Worm (Caenorhabditis elegans) whole organism, L3 larva: ENCODE data around the gene C03B1.6.

Experiments
- R02D3.7 ChIP-seq: fragments of 150-350 bp; optimal IDR thresholded peaks from 2 replicates; lab custom pipeline; 2014; ENCODE audit warnings: missing biosample characterization, missing genetic modification characterization
- ZK546.5 ChIP-seq: sonication (generic microtip); optimal IDR thresholded peaks from 2 replicates; lab custom pipeline; 2017; ENCODE audit warnings: missing biosample characterization, missing genetic modification characterization
- aly-2 ChIP-seq: fragments of 150-350 bp; optimal IDR thresholded peaks from 2 replicates; lab custom pipeline; 2014; ENCODE audit warnings: missing biosample characterization, missing genetic modification characterization
- ama-1 ChIP-seq: fragments of 150-350 bp; optimal IDR thresholded peaks from 2 replicates; lab custom pipeline; 2018
- ceh-16 ChIP-seq: sonication (generic microtip); optimal IDR thresholded peaks from 2 replicates; lab custom pipeline; 2017; ENCODE audit warnings: missing biosample characterization, missing genetic modification characterization
- ceh-28 ChIP-seq: fragments of 150-350 bp; optimal IDR thresholded peaks from 2 replicates; lab custom pipeline; 2014; ENCODE audit warnings: missing biosample characterization, missing genetic modification reagents, missing genetic modification characterization
- ceh-9 ChIP-seq: sonication (generic microtip); optimal IDR thresholded peaks from 2 replicates; lab custom pipeline; 2018; ENCODE audit warnings: missing biosample characterization, missing genetic modification characterization
- daf-12 ChIP-seq: fragments of 150-350 bp; optimal IDR thresholded peaks from 2 replicates; lab custom pipeline; 2014; ENCODE audit warnings: missing biosample characterization, missing genetic modification reagents, missing genetic modification characterization
- egl-27 ChIP-seq: sonication (generic microtip); optimal IDR thresholded peaks from 4 replicates; lab custom pipeline; 2017; ENCODE audit warnings: missing biosample characterization, missing genetic modification reagents, missing genetic modification characterization
- egl-5 ChIP-seq: fragments of 150-350 bp; optimal IDR thresholded peaks from 2 replicates; lab custom pipeline; 2017; ENCODE audit warnings: missing biosample characterization, missing genetic modification reagents, missing genetic modification characterization, inconsistent platforms
- elt-1 ChIP-seq: fragments of 150-350 bp; optimal IDR thresholded peaks from 2 replicates; lab custom pipeline; 2014; ENCODE audit warnings: missing biosample characterization, missing genetic modification characterization
- elt-3 ChIP-seq, 3 experiments: fragments of 150-350 bp in 1 of 3; sonication (generic microtip) in 2 of 3; optimal IDR thresholded peaks; 2 replicates in 2 of 3; 4 replicates in 1 of 3; lab custom pipeline; 2014 to 2017; ENCODE audit warnings: missing biosample characterization in 3 of 3, missing genetic modification characterization in 3 of 3
- eor-1 ChIP-seq, 2 experiments: fragments of 150-350 bp; optimal IDR thresholded peaks; 2 replicates each; lab custom pipeline; 2014 to 2018; ENCODE audit warnings: missing biosample characterization in 2 of 2, missing genetic modification characterization in 2 of 2
- fkh-10 ChIP-seq: sonication (generic microtip); optimal IDR thresholded peaks from 2 replicates; lab custom pipeline; 2017; ENCODE audit warnings: missing biosample characterization, missing genetic modification reagents, missing genetic modification characterization
- fkh-2 ChIP-seq: fragments of 150-350 bp; optimal IDR thresholded peaks from 2 replicates; lab custom pipeline; 2014; ENCODE audit warnings: missing biosample characterization, missing genetic modification reagents, missing genetic modification characterization
- hmg-11 ChIP-seq: sonication (generic microtip); optimal IDR thresholded peaks from 2 replicates; lab custom pipeline; 2016; ENCODE audit warnings: missing genetic modification characterization, missing compliant biosample characterization
- lin-15B ChIP-seq: fragments of 150-350 bp; optimal IDR thresholded peaks from 2 replicates; lab custom pipeline; 2014; ENCODE audit warnings: missing biosample characterization, missing genetic modification characterization
- lin-39 ChIP-seq: fragments of 150-350 bp; optimal IDR thresholded peaks from 2 replicates; lab custom pipeline; 2018; ENCODE audit warnings: missing biosample characterization, missing genetic modification reagents, missing genetic modification characterization
- lsy-12 ChIP-seq: sonication (generic microtip); optimal IDR thresholded peaks from 2 replicates; lab custom pipeline; 2016; ENCODE audit warnings: mild to moderate bottlenecking, missing genetic modification characterization, missing compliant biosample characterization
- mml-1 ChIP-seq: fragments of 150-350 bp; sonication (generic microtip); optimal IDR thresholded peaks from 3 replicates; lab custom pipeline; 2014; ENCODE audit warnings: missing biosample characterization, missing genetic modification characterization
- nfya-1 ChIP-seq: sonication (generic microtip); optimal IDR thresholded peaks from 2 replicates; lab custom pipeline; 2017; ENCODE audit warnings: missing genetic modification characterization, mild to moderate bottlenecking, missing compliant biosample characterization, antibody characterized with exemption, moderate library complexity; ENCODE audit not compliant: insufficient read depth
- nhr-12 ChIP-seq: fragments of 150-350 bp; optimal IDR thresholded peaks from 2 replicates; lab custom pipeline; 2014; ENCODE audit warnings: missing biosample characterization, missing genetic modification characterization
- nhr-23 ChIP-seq: fragments of 150-350 bp; optimal IDR thresholded peaks from 2 replicates; lab custom pipeline; 2014; ENCODE audit warnings: missing biosample characterization, missing genetic modification reagents, missing genetic modification characterization
- nhr-237 ChIP-seq: fragments of 150-350 bp; optimal IDR thresholded peaks from 2 replicates; lab custom pipeline; 2014; ENCODE audit warnings: missing biosample characterization, missing genetic modification characterization
- nhr-28 ChIP-seq: fragments of 150-350 bp; optimal IDR thresholded peaks from 2 replicates; lab custom pipeline; 2014; ENCODE audit warnings: missing biosample characterization, missing genetic modification characterization
- nhr-43 ChIP-seq: sonication (generic microtip); optimal IDR thresholded peaks from 2 replicates; lab custom pipeline; 2016; ENCODE audit warnings: mild to moderate bottlenecking, missing genetic modification characterization, missing compliant biosample characterization; ENCODE audit not compliant: poor library complexity, severe bottlenecking
- nhr-67 ChIP-seq: fragments of 150-350 bp; optimal IDR thresholded peaks from 2 replicates; lab custom pipeline; 2014; ENCODE audit warnings: missing biosample characterization, missing genetic modification characterization
- skn-1 ChIP-seq: fragments of 150-350 bp; optimal IDR thresholded peaks from 2 replicates; lab custom pipeline; 2014; ENCODE audit warnings: missing biosample characterization, missing genetic modification characterization
- snpc-4 ChIP-seq: fragments of 150-350 bp; optimal IDR thresholded peaks from 2 replicates; lab custom pipeline; 2014; ENCODE audit warnings: missing biosample characterization, missing genetic modification characterization
- tbx-2 ChIP-seq: sonication (generic microtip); optimal IDR thresholded peaks from 2 replicates; lab custom pipeline; 2016; ENCODE audit warnings: mild to moderate bottlenecking, missing genetic modification characterization, missing compliant biosample characterization
- unc-39 ChIP-seq: sonication (generic microtip); optimal IDR thresholded peaks from 4 replicates; lab custom pipeline; 2017; ENCODE audit warnings: missing biosample characterization, missing genetic modification characterization
- unc-62 ChIP-seq: fragments of 150-350 bp; sonication (generic microtip); optimal IDR thresholded peaks from 4 replicates; lab custom pipeline; 2014; ENCODE audit warnings: missing biosample characterization, missing genetic modification reagents, missing genetic modification characterization
- ztf-11 ChIP-seq: fragments of 150-350 bp; optimal IDR thresholded peaks from 2 replicates; lab custom pipeline; 2014; ENCODE audit warnings: missing biosample characterization, missing genetic modification characterization
- ztf-4 ChIP-seq: fragments of 150-350 bp; optimal IDR thresholded peaks from 2 replicates; lab custom pipeline; 2014; ENCODE audit warnings: missing biosample characterization, missing genetic modification characterization

The C03B1.6 gene

DNA sequence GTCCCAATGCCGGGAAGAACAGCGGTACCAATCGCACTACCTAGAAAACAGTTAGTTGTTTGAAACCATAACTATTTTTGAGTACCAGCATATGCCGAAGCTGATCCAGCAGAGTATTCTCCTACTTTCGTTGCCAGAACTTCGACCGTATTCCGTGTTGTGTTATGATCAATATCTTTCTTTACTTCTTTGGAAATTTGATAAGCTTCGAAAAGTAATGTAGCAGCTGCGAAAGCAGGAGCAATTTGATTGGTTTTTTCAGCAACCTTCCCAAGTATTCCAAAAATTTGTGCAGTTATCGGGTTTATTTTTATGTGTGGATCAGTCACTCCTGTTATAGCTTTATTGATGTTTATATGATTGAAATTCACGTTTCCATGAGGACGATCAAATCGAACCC is 10.0 kb downstream of the C03B1.6 start:
- no peak for TF ChIP-seq ceh-9 (tag; lab: Kevin White, UChicago)
- TF ChIP-seq mml-1: no peak
- TF ChIP-seq snpc-4 (tag; lab: Kevin White, UChicago): no peak
- no peak for TF ChIP-seq eor-1 (tag; optimal IDR thresholded peaks at IDR 0.05; lab: Kevin White, UChicago)
- no peak for TF ChIP-seq lin-39 (tag; lab: Kevin White, UChicago)
- TF ChIP-seq nhr-237 (tag; lab: Kevin White, UChicago): no peak
- TF ChIP-seq, all 47 proteins: peak for 0

DNA sequence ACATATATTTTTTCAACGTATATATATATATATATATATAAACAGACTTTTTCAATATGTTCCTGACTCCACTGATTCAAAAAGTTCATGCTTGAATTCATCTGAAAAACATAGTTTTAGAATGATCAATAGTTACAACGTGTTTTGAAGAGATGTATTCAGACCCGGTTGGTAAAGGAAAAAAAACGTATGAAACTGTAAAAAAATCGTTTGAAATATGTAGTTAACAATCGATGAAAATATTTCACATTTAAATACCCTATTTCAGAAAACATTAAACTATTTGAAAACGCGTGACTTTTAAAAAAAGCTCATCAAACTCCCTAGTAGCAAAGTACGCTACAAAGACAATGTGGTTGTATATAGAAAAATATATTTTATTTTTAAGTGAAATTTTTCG is 10.5 kb downstream of the C03B1.6 start, which contains the start of gene C03B1.14:
C03B1.14 (minus strand) TSS at position 101 of the 400 bp plus-strand sequence.
- TF ChIP-seq egl-5 (tag; lab: Kevin White, UChicago) (no peak), ceh-9 (tag; lab: Kevin White, UChicago) (no peak), tbx-2 (tag; lab: Kevin White, UChicago) (no peak), ama-1 (no peak), egl-27 (tag; lab: Kevin White, UChicago) (no peak), lsy-12 (tag; lab: Kevin White, UChicago) (no peak), ZK546.5 (tag; lab: Kevin White, UChicago) (no peak), nhr-237 (tag; lab: Kevin White, UChicago) (no peak), nhr-12 (tag; lab: Kevin White, UChicago) (no peak)

DNA sequence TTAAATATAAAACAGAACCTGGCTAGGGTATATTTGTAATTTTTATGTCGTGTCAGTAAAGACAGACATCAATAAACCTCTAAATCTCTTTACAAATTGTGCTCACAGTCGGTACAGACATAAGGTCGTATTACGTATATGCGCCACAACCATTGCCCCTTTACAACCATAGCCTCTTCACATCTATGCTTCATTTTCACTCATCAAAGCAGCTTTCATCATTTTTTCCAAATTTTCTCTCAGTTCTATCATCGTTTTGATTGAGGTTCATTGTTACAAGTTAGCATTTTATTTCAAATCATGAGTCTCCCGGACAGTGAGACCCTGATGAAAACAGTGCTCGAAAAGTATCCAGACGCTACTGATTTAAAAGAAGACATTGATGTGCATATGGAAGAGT is 14.1 kb downstream of the C03B1.6 start, which contains the start of gene C03B1.4:
C03B1.4 (plus strand) TSS at position 301 of the 400 bp plus-strand sequence.
- TF ChIP-seq nhr-67 (tag; lab: Kevin White, UChicago): no peak
- no peak for TF ChIP-seq lin-15B
- no peak for TF ChIP-seq hmg-11
- no peak for TF ChIP-seq fkh-2
- TF ChIP-seq nhr-23: no peak
- no peak for TF ChIP-seq R02D3.7 (tag; lab: Kevin White, UChicago)
- no peak for TF ChIP-seq skn-1 (tag; lab: Kevin White, UChicago)
- TF ChIP-seq elt-1 (tag; lab: Kevin White, UChicago): no peak
- no peak for TF ChIP-seq tbx-2 (tag; lab: Kevin White, UChicago)
- TF ChIP-seq, all 47 proteins: peak for 0

DNA sequence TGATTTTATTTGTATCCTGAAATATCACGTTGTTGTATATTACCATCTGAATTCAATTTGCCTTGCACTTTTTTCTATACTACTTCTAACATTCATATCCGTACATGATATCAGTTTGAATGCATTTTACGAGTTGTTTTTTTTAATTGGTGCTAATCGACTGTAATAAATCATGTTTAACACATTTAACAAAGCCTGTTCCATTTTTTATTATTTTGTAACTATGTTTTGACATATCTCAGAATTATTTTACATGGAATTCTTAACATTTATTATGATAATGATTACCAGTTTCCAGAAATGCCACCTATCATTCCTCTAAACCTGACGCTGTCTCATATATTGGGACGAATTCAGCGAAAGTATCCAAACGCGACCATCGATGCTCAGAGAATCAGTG is 15.6 kb downstream of the C03B1.6 start, which contains the start of gene C03B1.3:
C03B1.3 (plus strand) TSS at position 301 of the 400 bp plus-strand sequence.
- no peak for TF ChIP-seq hmg-11
- no peak for TF ChIP-seq unc-39 (tag; lab: Kevin White, UChicago)
- no peak for TF ChIP-seq ceh-16
- TF ChIP-seq nhr-28 (tag; lab: Kevin White, UChicago): no peak
- TF ChIP-seq ama-1: no peak
- TF ChIP-seq ceh-28 (tag; lab: Kevin White, UChicago): no peak
- no peak for TF ChIP-seq mml-1

DNA sequence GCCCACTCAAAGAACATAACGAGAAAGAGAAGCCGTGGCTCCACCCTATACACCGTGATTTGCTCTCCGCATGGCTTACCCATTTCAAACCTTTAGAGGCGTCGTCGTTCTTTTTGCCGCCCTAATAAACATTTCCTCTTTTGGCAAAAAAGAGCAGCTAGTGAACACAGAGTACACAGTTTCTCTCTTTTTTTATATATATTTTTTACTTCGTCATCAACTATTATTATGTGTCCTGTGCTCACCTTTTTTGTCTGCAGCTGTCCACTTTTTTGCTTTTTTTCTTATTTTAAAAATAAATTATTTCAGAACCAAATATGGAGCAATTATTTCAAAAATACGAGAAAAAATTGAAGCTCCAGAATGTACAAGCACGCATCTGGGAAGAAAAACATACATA is 19.6 kb downstream of the C03B1.6 start, which contains the start of gene C03B1.2:
C03B1.2 (plus strand) TSS at position 301 of the 400 bp plus-strand sequence.
- TF ChIP-seq fkh-10 (GFP tag; lab: Kevin White, UChicago) (no peak), nhr-67 (tag; lab: Kevin White, UChicago) (no peak), nhr-28 (tag; lab: Kevin White, UChicago) (no peak), aly-2 (tag; lab: Kevin White, UChicago) (no peak), eor-1 (tag; optimal IDR thresholded peaks at IDR 0.05; lab: Kevin White, UChicago) (no peak), elt-1 (tag; lab: Kevin White, UChicago) (no peak), nhr-237 (tag; lab: Kevin White, UChicago) (no peak), nfya-1 (tag; lab: Kevin White, UChicago) (no peak), ztf-11 (no peak), lin-39 (tag; lab: Kevin White, UChicago) (no peak), ztf-4 (tag; lab: Kevin White, UChicago) (no peak), nhr-43 (no peak), daf-12 (tag; lab: Kevin White, UChicago) (no peak), ceh-16 (no peak), unc-62 (no peak), egl-5 (tag; lab: Kevin White, UChicago) (no peak), elt-3 (tag; optimal IDR thresholded peaks at IDR 0.05; lab: Kevin White, UChicago) (no peak)
